Worm (Caenorhabditis elegans): Measurements from ENCODE around the gene srw-82.

Gene srw-82

DNA sequence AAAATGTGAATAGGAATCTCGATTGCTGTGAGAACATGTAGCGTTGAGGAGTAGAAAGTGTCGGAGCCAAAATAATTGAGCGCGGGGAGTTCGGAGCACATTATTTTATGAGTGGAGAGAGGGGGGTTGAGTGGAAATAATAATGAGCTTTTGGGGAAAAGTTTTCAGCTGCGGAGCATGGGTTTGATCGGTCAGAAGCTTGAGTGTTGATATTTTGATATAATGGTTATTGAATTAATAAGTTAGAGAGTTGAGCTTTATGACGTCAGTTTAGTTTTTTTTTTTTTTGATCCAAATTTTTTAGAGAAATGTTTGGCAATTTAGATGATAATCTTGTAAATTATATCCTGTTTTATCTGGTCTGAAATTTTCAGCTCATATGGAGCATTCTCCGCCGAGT, 48.7 kb downstream of the srw-82 start, which contains the start of gene srh-178:
Gene srh-178 (minus strand): TSS at position 101 of the 400 bp plus-strand sequence.
- TF ChIP-seq W03F9.2 (tag; optimal IDR thresholded peaks at IDR 0.05) (no peak), him-1 (tag; optimal IDR thresholded peaks at IDR 0.05) (no peak), dao-5 (tag; optimal IDR thresholded peaks at IDR 0.05) (no peak)

Data from whole organism, L4/young adult.